Worm (Caenorhabditis elegans) whole organism, L1 larva: ENCODE measurements around the gene R05G6.1.
"Not testable (repeated sequence)": the region's sequence is repeated elsewhere in the genome, so short reads cannot be mapped to it uniquely, and the experiment has no call there.

ENCODE experiments used
- C04F5.9 ChIP-seq: sonication (generic microtip); optimal IDR thresholded peaks from 2 replicates; lab custom pipeline; 2016; ENCODE audit warnings: missing genetic modification characterization, missing compliant biosample characterization
- C16A3.4 ChIP-seq: fragments of 150-350 bp; optimal IDR thresholded peaks from 2 replicates; lab custom pipeline; 2014; ENCODE audit warnings: missing biosample characterization, missing genetic modification characterization
- C34B4.2 ChIP-seq: sonication (generic microtip); optimal IDR thresholded peaks from 2 replicates; lab custom pipeline; 2017; ENCODE audit warnings: mild to moderate bottlenecking, missing genetic modification characterization, missing compliant biosample characterization
- F16B12.6 ChIP-seq: fragments of 150-350 bp; optimal IDR thresholded peaks from 2 replicates; lab custom pipeline; 2014; ENCODE audit warnings: missing biosample characterization, missing genetic modification characterization
- aha-1 ChIP-seq: fragments of 150-350 bp; optimal IDR thresholded peaks from 2 replicates; lab custom pipeline; 2014; ENCODE audit warnings: missing biosample characterization, missing genetic modification characterization
- alr-1 ChIP-seq: fragments of 200-800 bp; sonication (Bioruptor generic); optimal IDR thresholded peaks from 2 replicates; lab custom pipeline; 2018; ENCODE audit warnings: borderline replicate concordance, mild to moderate bottlenecking, missing genetic modification characterization, missing compliant biosample characterization
- aly-2 ChIP-seq: fragments of 150-350 bp; optimal IDR thresholded peaks from 2 replicates; lab custom pipeline; 2014; ENCODE audit warnings: missing biosample characterization, missing genetic modification characterization
- blmp-1 ChIP-seq: fragments of 150-350 bp; optimal IDR thresholded peaks from 2 replicates; lab custom pipeline; 2014; ENCODE audit warnings: missing biosample characterization, missing genetic modification characterization
- ceh-82 ChIP-seq, 3 experiments: fragments of 150-350 bp in 1 of 3; sonication (generic microtip) in 2 of 3; optimal IDR thresholded peaks; 2 replicates each; lab custom pipeline; 2014 to 2017; ENCODE audit warnings: missing biosample characterization in 3 of 3, missing genetic modification characterization in 3 of 3
- egl-13 ChIP-seq: sonication (generic microtip); optimal IDR thresholded peaks from 2 replicates; lab custom pipeline; 2016; ENCODE audit warnings: missing genotype, missing genetic modification reagents, missing genetic modification characterization, missing compliant biosample characterization
- egl-27 ChIP-seq, 2 experiments: fragments of 150-350 bp in 1 of 2; sonication (generic microtip); optimal IDR thresholded peaks; 3 replicates each; lab custom pipeline; 2017 to 2018; ENCODE audit warnings: missing biosample characterization in 2 of 2, missing genetic modification characterization in 2 of 2, missing genetic modification reagents in 2 of 2
- ets-5 ChIP-seq: fragments of 200-800 bp; sonication (Bioruptor generic); IDR thresholded peaks from 2 replicates; pipeline ENCODE4 v1.3.6; 2022; ENCODE audit warnings: missing genetic modification characterization, missing compliant biosample characterization
- fkh-10 ChIP-seq: sonication (generic microtip); optimal IDR thresholded peaks from 2 replicates; lab custom pipeline; 2017; ENCODE audit warnings: missing biosample characterization, missing genetic modification reagents, missing genetic modification characterization
- fkh-8 ChIP-seq: sonication (generic microtip); optimal IDR thresholded peaks from 2 replicates; lab custom pipeline; 2016; ENCODE audit warnings: mild to moderate bottlenecking, missing genetic modification characterization, missing compliant biosample characterization
- fos-1 ChIP-seq: fragments of 150-350 bp; optimal IDR thresholded peaks from 2 replicates; lab custom pipeline; 2014; ENCODE audit warnings: missing biosample characterization, missing genetic modification characterization
- grh-1 ChIP-seq: fragments of 200-800 bp; sonication (Bioruptor generic); IDR thresholded peaks from 2 replicates; pipeline ENCODE4 v1.3.6; 2022; ENCODE audit warnings: missing genetic modification reagents, missing genetic modification characterization, missing compliant biosample characterization
- hlh-17 ChIP-seq: fragments of 200-800 bp; sonication (Bioruptor generic); optimal IDR thresholded peaks from 2 replicates; lab custom pipeline; 2018; ENCODE audit warnings: missing genetic modification characterization, mild to moderate bottlenecking, missing compliant biosample characterization, moderate library complexity, borderline replicate concordance
- hlh-4 ChIP-seq: sonication (generic microtip); optimal IDR thresholded peaks from 2 replicates; lab custom pipeline; 2016; ENCODE audit warnings: mild to moderate bottlenecking, missing genetic modification characterization, missing compliant biosample characterization
- hpl-2 ChIP-seq: fragments of 150-350 bp; optimal IDR thresholded peaks from 2 replicates; lab custom pipeline; 2014; ENCODE audit warnings: missing biosample characterization, missing genetic modification reagents, missing genetic modification characterization
- jun-1 ChIP-seq: fragments of 150-350 bp; optimal IDR thresholded peaks from 2 replicates; lab custom pipeline; 2014; ENCODE audit warnings: missing biosample characterization, missing genetic modification reagents, missing genetic modification characterization
- lin-13 ChIP-seq: fragments of 150-350 bp; optimal IDR thresholded peaks from 2 replicates; lab custom pipeline; 2014; ENCODE audit warnings: missing biosample characterization, missing genetic modification reagents, missing genetic modification characterization
- lin-14 ChIP-seq: fragments of 200-800 bp; sonication (Bioruptor generic); optimal IDR thresholded peaks from 2 replicates; lab custom pipeline; 2018; ENCODE audit warnings: mild to moderate bottlenecking, missing genetic modification characterization, moderate library complexity, missing compliant biosample characterization
- lin-35 ChIP-seq, 2 experiments: fragments of 150-350 bp; optimal IDR thresholded peaks; 2 replicates each; lab custom pipeline; 2014; ENCODE audit warnings: missing biosample characterization in 2 of 2, missing genetic modification characterization in 2 of 2, missing genetic modification reagents in 2 of 2
- lsy-2 ChIP-seq, 2 experiments: fragments of 150-350 bp; optimal IDR thresholded peaks; 2 replicates each; lab custom pipeline; 2014; ENCODE audit warnings: missing biosample characterization in 2 of 2, missing genetic modification characterization in 2 of 2
- mab-9 ChIP-seq: fragments of 200-800 bp; sonication (Bioruptor generic); IDR thresholded peaks from 2 replicates; pipeline ENCODE4 v1.3.6; 2022; ENCODE audit warnings: missing genetic modification reagents, missing genetic modification characterization, missing compliant biosample characterization
- nhr-11 ChIP-seq: fragments of 150-350 bp; optimal IDR thresholded peaks from 2 replicates; lab custom pipeline; 2014; ENCODE audit warnings: missing biosample characterization, missing genetic modification characterization
- nhr-19 ChIP-seq: fragments of 200-800 bp; sonication (Bioruptor generic); conservative IDR thresholded peaks from 2 replicates; pipeline ENCODE4 v1.3.6; 2022; ENCODE audit warnings: missing genetic modification characterization, missing compliant biosample characterization
- nhr-20 ChIP-seq: sonication (generic microtip); optimal IDR thresholded peaks from 2 replicates; lab custom pipeline; 2016; ENCODE audit warnings: mild to moderate bottlenecking, missing genetic modification characterization, missing compliant biosample characterization
- nhr-28 ChIP-seq: fragments of 150-350 bp; optimal IDR thresholded peaks from 2 replicates; lab custom pipeline; 2014; ENCODE audit warnings: missing biosample characterization, missing genetic modification characterization
- nhr-47 ChIP-seq: sonication (generic microtip); optimal IDR thresholded peaks from 2 replicates; lab custom pipeline; 2016; ENCODE audit warnings: mild to moderate bottlenecking, missing genetic modification characterization, moderate library complexity, missing compliant biosample characterization
- nhr-71 ChIP-seq: sonication (generic microtip); optimal IDR thresholded peaks from 2 replicates; lab custom pipeline; 2016; ENCODE audit warnings: mild to moderate bottlenecking, missing genetic modification characterization, moderate library complexity, missing compliant biosample characterization
- nhr-77 ChIP-seq: fragments of 150-350 bp; optimal IDR thresholded peaks from 2 replicates; lab custom pipeline; 2014; ENCODE audit warnings: missing biosample characterization, missing genetic modification characterization
- pag-3 ChIP-seq: sonication (generic microtip); optimal IDR thresholded peaks from 2 replicates; lab custom pipeline; 2017; ENCODE audit warnings: missing genetic modification characterization, mild to moderate bottlenecking, missing compliant biosample characterization, antibody characterized with exemption, borderline replicate concordance; ENCODE audit not compliant: insufficient read depth
- pqm-1 ChIP-seq: sonication (generic microtip); optimal IDR thresholded peaks from 3 replicates; lab custom pipeline; 2017; ENCODE audit warnings: missing biosample characterization, missing genetic modification characterization
- rnt-1 ChIP-seq: sonication (generic microtip); optimal IDR thresholded peaks from 2 replicates; lab custom pipeline; 2016; ENCODE audit warnings: mild to moderate bottlenecking, missing genetic modification characterization, moderate library complexity, missing compliant biosample characterization
- snu-23 ChIP-seq: sonication (generic microtip); optimal IDR thresholded peaks from 2 replicates; lab custom pipeline; 2016; ENCODE audit warnings: missing genetic modification characterization, missing compliant biosample characterization
- sptf-1 ChIP-seq: fragments of 150-350 bp; optimal IDR thresholded peaks from 2 replicates; lab custom pipeline; 2014; ENCODE audit warnings: missing biosample characterization, missing genetic modification characterization
- swsn-7 ChIP-seq: sonication (generic microtip); optimal IDR thresholded peaks from 2 replicates; lab custom pipeline; 2016; ENCODE audit warnings: missing genetic modification characterization, missing compliant biosample characterization
- unc-130 ChIP-seq: fragments of 150-350 bp; optimal IDR thresholded peaks from 2 replicates; lab custom pipeline; 2017; ENCODE audit warnings: missing biosample characterization, missing genetic modification characterization, inconsistent platforms
- unc-62 ChIP-seq: fragments of 150-350 bp; optimal IDR thresholded peaks from 2 replicates; lab custom pipeline; 2014; ENCODE audit warnings: missing biosample characterization, missing genetic modification reagents, missing genetic modification characterization
- unc-86 ChIP-seq: sonication (generic microtip); optimal IDR thresholded peaks from 2 replicates; lab custom pipeline; 2016; ENCODE audit warnings: missing genetic modification characterization, missing compliant biosample characterization
- unc-98 ChIP-seq: fragments of 200-800 bp; sonication (Bioruptor generic); IDR thresholded peaks from 2 replicates; pipeline ENCODE4 v1.3.6; 2022; ENCODE audit warnings: missing genetic modification characterization, missing compliant biosample characterization
- vab-15 ChIP-seq: sonication (generic microtip); optimal IDR thresholded peaks from 2 replicates; lab custom pipeline; 2017; ENCODE audit warnings: missing genotype, mild to moderate bottlenecking, missing genetic modification characterization, missing compliant biosample characterization
- ztf-11 ChIP-seq, 2 experiments: sonication (generic microtip); optimal IDR thresholded peaks; 2 replicates each; lab custom pipeline; 2016 to 2017; ENCODE audit warnings: missing genetic modification characterization in 2 of 2, missing biosample characterization in 1 of 2, missing compliant biosample characterization in 1 of 2

The R05G6.1 gene

ce11 chrIV:7563850-7564249, 31.4 kb downstream of the R05G6.1 start, which contains the start of gene F32E10.9:
F32E10.9 (minus strand) TSS chrIV:7563950.
- not testable (repeated sequence) for TF ChIP-seq grh-1 (GFP tag; lab: Robert Waterston, UW); egl-27 (tag; optimal IDR thresholded peaks at IDR 0.05; lab: Kevin White, UChicago); nhr-47

ce11 chrIV:7567557-7568010, 35.1 kb downstream of the R05G6.1 start, which contains the start of gene F32E10.8:
F32E10.8 (plus strand) TSS chrIV:7567607.
- TF ChIP-seq swsn-7 (tag; lab: Kevin White, UChicago) (no peak), unc-98 (GFP tag; lab: Robert Waterston, UW) (no peak), aly-2 (tag; lab: Kevin White, UChicago) (no peak), pqm-1 (tag; lab: Kevin White, UChicago) (no peak), rnt-1 (tag; lab: Kevin White, UChicago) (no peak), lin-13 (no peak), vab-15 (tag; lab: Kevin White, UChicago) (no peak), lin-14 (GFP tag; lab: Kevin White, UChicago) (no peak), alr-1 (tag; lab: Kevin White, UChicago) (no peak), lsy-2 (tag; optimal IDR thresholded peaks at IDR 0.05; lab: Kevin White, UChicago) (no peak)

- no peak for TF ChIP-seq hlh-17 (GFP tag; lab: Kevin White, UChicago)
- no peak for TF ChIP-seq snu-23 (GFP tag; lab: Kevin White, UChicago)
- TF ChIP-seq blmp-1, result peak; percentile 83
- TF ChIP-seq, all 84 proteins: peak for 1
Measured at ce11 chrIV:7568593-7568992, 36.1 kb downstream of the R05G6.1 start, which contains the start of gene clec-180. clec-180 (plus strand) TSS chrIV:7568893.

ce11 chrIV:7573944-7574343, 41.5 kb downstream of the R05G6.1 start:
- TF ChIP-seq mab-9 (GFP tag; lab: Robert Waterston, UW) (no peak), F16B12.6 (tag; lab: Kevin White, UChicago) (peak; percentile 45), aly-2 (tag; lab: Kevin White, UChicago) (peak; percentile 77), ets-5 (GFP tag; lab: Robert Waterston, UW) (no peak), ceh-82 (tag; optimal IDR thresholded peaks at IDR 0.05; lab: Kevin White, UChicago) (peak; percentile 37 to 73 (median 62)), rnt-1 (tag; lab: Kevin White, UChicago) (peak; percentile 65), ztf-11 (tag; optimal IDR thresholded peaks at IDR 0.05; lab: Kevin White, UChicago) (no peak), lin-13 (peak; percentile 55), pqm-1 (tag; lab: Kevin White, UChicago) (no peak), lin-35 (GFP tag; optimal IDR thresholded peaks at IDR 0.05; lab: Kevin White, UChicago) (peak; percentile 65 to 75), nhr-20 (peak; percentile 59), unc-86 (peak; percentile 17), jun-1 (peak; percentile 47), aha-1 (tag; lab: Kevin White, UChicago) (no peak), unc-62 (no peak), nhr-11 (tag; lab: Kevin White, UChicago) (no peak), grh-1 (GFP tag; lab: Robert Waterston, UW) (peak; percentile 35; the same call in 1 of the 2 replicates), hlh-4 (tag; lab: Kevin White, UChicago) (no peak), sptf-1 (no peak), C34B4.2 (tag; lab: Kevin White, UChicago) (no peak), nhr-71 (tag; lab: Kevin White, UChicago) (peak; percentile 75), C16A3.4 (tag; lab: Kevin White, UChicago) (peak; percentile 79), fos-1 (tag; lab: Kevin White, UChicago) (peak; percentile 54), pag-3 (no peak), nhr-47 (peak; percentile 79), fkh-8 (peak; percentile 15), hlh-17 (GFP tag; lab: Kevin White, UChicago) (no peak), lsy-2 (tag; optimal IDR thresholded peaks at IDR 0.05; lab: Kevin White, UChicago) (peak; percentile 60 to 83), nhr-77 (tag; lab: Kevin White, UChicago) (peak; percentile 59), unc-130 (tag; lab: Kevin White, UChicago) (peak; percentile 70), fkh-10 (no peak), C04F5.9 (tag; lab: Kevin White, UChicago) (no peak), egl-13 (peak; percentile 38), nhr-19 (GFP tag; lab: Robert Waterston, UW) (no peak), nhr-28 (tag; lab: Kevin White, UChicago) (no peak), hpl-2 (GFP tag; lab: Kevin White, UChicago) (peak; percentile 50), unc-98 (GFP tag; lab: Robert Waterston, UW) (no peak), lin-14 (GFP tag; lab: Kevin White, UChicago) (no peak), swsn-7 (tag; lab: Kevin White, UChicago) (peak; percentile 69)
